ENCODE assay signal across 5 worm cellular contexts in the genomic region with DNA sequence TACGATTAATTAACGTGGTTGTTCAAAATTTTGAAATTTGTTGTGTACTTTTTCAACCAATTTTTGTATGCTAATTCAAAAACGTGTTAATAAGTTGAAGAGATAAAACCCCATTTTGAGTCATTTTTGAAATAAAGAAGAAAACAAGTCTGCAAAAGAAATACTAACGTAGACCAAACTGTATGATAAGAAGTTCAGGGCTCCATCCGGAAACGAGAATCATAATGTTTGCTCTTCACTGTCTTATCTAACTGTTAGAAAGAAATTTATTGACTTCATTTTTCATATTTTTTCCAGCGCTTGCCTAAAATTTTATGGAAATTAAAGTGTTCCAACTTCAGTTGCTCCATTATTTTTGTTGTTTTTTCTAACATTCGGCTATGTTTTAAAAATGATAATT.
A peak's percentile ranks its signal among the peaks of the same experiment; 100 is the strongest.
TF ChIP-seq lines count a peak whose summit lies in the region.

No protein-coding gene starts in this region.

TF ChIP-seq in whole organism, L1 larva, 84 proteins besides CTCF, POLR2A, EP300 and RAD21:
- TF ChIP-seq grh-1 (GFP tag; IDR thresholded peaks at IDR 0.05; lab: Robert Waterston, UW) = no peak
- TF ChIP-seq nhr-20 (tag; optimal IDR thresholded peaks at IDR 0.05; lab: Kevin White, UChicago) = no peak
- no peak for TF ChIP-seq efl-1 (optimal IDR thresholded peaks at IDR 0.05; lab: Kevin White, UChicago)
- peak in 1 of 2 experiments; percentile 85 for TF ChIP-seq efl-1 (GFP tag; optimal IDR thresholded peaks at IDR 0.05 in 1 of 2; lab: Kevin White, UChicago)
- peak; percentile 58 for TF ChIP-seq elt-2 (tag; optimal IDR thresholded peaks at IDR 0.05; lab: Kevin White, UChicago)
TF ChIP-seq in whole organism, L1 larva: peak in this region for 2.

TF ChIP-seq in whole organism, L2 larva, 48 proteins besides CTCF, POLR2A, EP300 and RAD21:
- no peak for TF ChIP-seq nhr-21 (tag; optimal IDR thresholded peaks at IDR 0.05; lab: Kevin White, UChicago)
- TF ChIP-seq fos-1 (tag; optimal IDR thresholded peaks at IDR 0.05; lab: Kevin White, UChicago) = peak; percentile 62

TF ChIP-seq in whole organism, L3 larva, 47 proteins besides CTCF, POLR2A, EP300 and RAD21:
- TF ChIP-seq nhr-67 (tag; optimal IDR thresholded peaks at IDR 0.05; lab: Kevin White, UChicago) (no peak), ama-1 (optimal IDR thresholded peaks at IDR 0.05; lab: Kevin White, UChicago) (no peak), pqm-1 (tag; optimal IDR thresholded peaks at IDR 0.05; lab: Kevin White, UChicago) (peak; percentile 59), elt-2 (tag; optimal IDR thresholded peaks at IDR 0.05; lab: Kevin White, UChicago) (peak; percentile 56), daf-12 (tag; optimal IDR thresholded peaks at IDR 0.05; lab: Kevin White, UChicago) (no peak)

TF ChIP-seq in whole organism, L4 larva, 104 proteins besides CTCF, POLR2A, EP300 and RAD21:
- TF ChIP-seq T20F7.1 (GFP tag; optimal IDR thresholded peaks at IDR 0.05; lab: Kevin White, UChicago) (no peak), hlh-30 (tag; optimal IDR thresholded peaks at IDR 0.05; lab: Kevin White, UChicago; ENCODE audit: insufficient read depth) (no peak), nhr-102 (tag; optimal IDR thresholded peaks at IDR 0.05; lab: Kevin White, UChicago) (no peak), dmd-6 (GFP tag; IDR thresholded peaks at IDR 0.05; lab: Robert Waterston, UW) (peak; percentile 10; the same call in 1 of the 2 replicates), ZK337.2 (GFP tag; IDR thresholded peaks at IDR 0.05; lab: Robert Waterston, UW) (no peak), lin-1 (GFP tag; IDR thresholded peaks at IDR 0.05; lab: Robert Waterston, UW) (peak; percentile 26; the same call in 1 of the 2 replicates), Y105C5A.15 (GFP tag; IDR thresholded peaks at IDR 0.05; lab: Robert Waterston, UW) (no peak), php-3 (GFP tag; IDR thresholded peaks at IDR 0.05; lab: Robert Waterston, UW) (no peak), F26F4.8 (GFP tag; conservative IDR thresholded peaks at IDR 0.05; lab: Robert Waterston, UW) (no peak), saeg-2 (GFP tag; IDR thresholded peaks at IDR 0.05; lab: Robert Waterston, UW) (no peak), nhr-10 (tag; optimal IDR thresholded peaks at IDR 0.05; lab: Kevin White, UChicago) (no peak), dmd-9 (GFP tag; IDR thresholded peaks at IDR 0.05; lab: Robert Waterston, UW) (no peak), mdl-1 (tag; optimal IDR thresholded peaks at IDR 0.05; lab: Kevin White, UChicago) (no peak), ctbp-1 (GFP tag; IDR thresholded peaks at IDR 0.05; lab: Robert Waterston, UW) (no peak), fos-1 (tag; optimal IDR thresholded peaks at IDR 0.05; lab: Kevin White, UChicago) (no peak), nhr-28 (tag; optimal IDR thresholded peaks at IDR 0.05; lab: Kevin White, UChicago) (peak; percentile 61), daf-16 (GFP tag; optimal IDR thresholded peaks at IDR 0.05; lab: Kevin White, UChicago) (no peak), daf-16 (tag; optimal IDR thresholded peaks at IDR 0.05; lab: Kevin White, UChicago) (peak; percentile 52), aha-1 (tag; lab: Kevin White, UChicago) (peak; percentile 10), snpc-4 (tag; optimal IDR thresholded peaks at IDR 0.05; lab: Kevin White, UChicago) (no peak), mes-2 (tag; optimal IDR thresholded peaks at IDR 0.05; lab: Kevin White, UChicago; ENCODE audit: poor library complexity, severe bottlenecking) (no peak), daf-19 (GFP tag; conservative IDR thresholded peaks at IDR 0.05; lab: Robert Waterston, UW) (no peak), pqm-1 (tag; optimal IDR thresholded peaks at IDR 0.05; lab: Kevin White, UChicago) (peak; percentile 93), R02D3.7 (tag; optimal IDR thresholded peaks at IDR 0.05; lab: Kevin White, UChicago) (no peak), tag-97 (GFP tag; IDR thresholded peaks at IDR 0.05; lab: Robert Waterston, UW) (no peak), ceh-28 (tag; optimal IDR thresholded peaks at IDR 0.05; lab: Kevin White, UChicago) (no peak)

TF ChIP-seq in whole organism, young adult, 124 proteins besides CTCF, POLR2A, EP300 and RAD21:
- TF ChIP-seq ztf-28 (GFP tag; IDR thresholded peaks at IDR 0.05; lab: Robert Waterston, UW) (no peak), nhr-80 (tag; optimal IDR thresholded peaks at IDR 0.05; lab: Kevin White, UChicago) (peak; percentile 62)
TF ChIP-seq in whole organism, young adult: peak in this region for 1.
